Fruit fly (Drosophila melanogaster) whole organism, prepupa: ENCODE results near the gene hry.
A peak's percentile ranks its signal among the peaks of the same experiment; 100 is the strongest.

Experiments
- CG10631 ChIP-seq: fragments of 200-800 bp; sonication (Bioruptor generic); optimal IDR thresholded peaks from 2 replicates; lab custom pipeline; 2016; ENCODE audit warnings: missing biosample characterization, missing genetic modification characterization
- CG10669 ChIP-seq: fragments of 200-800 bp; sonication (Bioruptor generic); optimal IDR thresholded peaks from 3 replicates; lab custom pipeline; 2018; ENCODE audit warnings: missing biosample characterization, mild to moderate bottlenecking, missing genetic modification characterization, moderate library complexity
- CG11762 ChIP-seq: fragments of 200-800 bp; sonication (Bioruptor generic); optimal IDR thresholded peaks from 3 replicates; lab custom pipeline; 2016; ENCODE audit warnings: missing biosample characterization, missing genetic modification characterization; ENCODE audit not compliant: insufficient read depth
- CG11902 ChIP-seq: fragments of 200-800 bp; sonication (Bioruptor generic); optimal IDR thresholded peaks from 3 replicates; lab custom pipeline; 2016; ENCODE audit warnings: missing biosample characterization, missing genetic modification characterization
- CG15336 ChIP-seq: fragments of 200-800 bp; sonication (Bioruptor generic); IDR thresholded peaks from 2 replicates; pipeline ENCODE4 v1.3.6; 2022; ENCODE audit warnings: missing biosample characterization, missing genetic modification characterization
- CG1621 ChIP-seq: fragments of 200-800 bp; sonication (Bioruptor generic); optimal IDR thresholded peaks from 3 replicates; lab custom pipeline; 2018; ENCODE audit warnings: missing biosample characterization, mild to moderate bottlenecking, missing genetic modification characterization
- CG3032 ChIP-seq: fragments of 200-800 bp; optimal IDR thresholded peaks from 2 replicates; lab custom pipeline; 2019; ENCODE audit warnings: missing biosample characterization, mild to moderate bottlenecking, missing genetic modification characterization, moderate library complexity
- CG32006 ChIP-seq: fragments of 200-800 bp; sonication (Bioruptor generic); optimal IDR thresholded peaks from 3 replicates; lab custom pipeline; 2017; ENCODE audit warnings: missing biosample characterization, mild to moderate bottlenecking, missing genetic modification characterization
- CG34406 ChIP-seq: fragments of 200-800 bp; sonication (Bioruptor generic); optimal IDR thresholded peaks from 3 replicates; lab custom pipeline; 2016; ENCODE audit warnings: missing biosample characterization, missing genetic modification characterization
- CG4318 ChIP-seq: fragments of 200-800 bp; sonication (Bioruptor generic); optimal IDR thresholded peaks from 3 replicates; lab custom pipeline; 2017; ENCODE audit warnings: missing biosample characterization, mild to moderate bottlenecking, missing genetic modification characterization
- CG6276 ChIP-seq: fragments of 200-800 bp; sonication (Bioruptor generic); optimal IDR thresholded peaks from 2 replicates; lab custom pipeline; 2017; ENCODE audit warnings: missing biosample characterization, mild to moderate bottlenecking, missing genetic modification characterization
- CG6792 ChIP-seq: fragments of 200-800 bp; sonication (Bioruptor generic); optimal IDR thresholded peaks from 3 replicates; lab custom pipeline; 2016; ENCODE audit warnings: missing biosample characterization, missing genetic modification characterization
- CG6808 ChIP-seq: fragments of 200-800 bp; sonication (Bioruptor generic); optimal IDR thresholded peaks from 3 replicates; lab custom pipeline; 2017; ENCODE audit warnings: missing biosample characterization, missing genetic modification characterization, mild to moderate bottlenecking, moderate library complexity, missing genetic modification reagents
- CG6854 ChIP-seq: fragments of 200-800 bp; sonication (Bioruptor generic); optimal IDR thresholded peaks from 2 replicates; lab custom pipeline; 2017; ENCODE audit warnings: missing biosample characterization, mild to moderate bottlenecking, missing genetic modification characterization
- CG8319 ChIP-seq: fragments of 200-800 bp; sonication (Bioruptor generic); optimal IDR thresholded peaks from 3 replicates; lab custom pipeline; 2016; ENCODE audit warnings: missing biosample characterization, missing genetic modification characterization
- CG8632 ChIP-seq: fragments of 200-800 bp; sonication (Bioruptor generic); optimal IDR thresholded peaks from 3 replicates; lab custom pipeline; 2016; ENCODE audit warnings: missing biosample characterization, missing genetic modification characterization
- CG9139 ChIP-seq: fragments of 200-800 bp; sonication (Bioruptor generic); optimal IDR thresholded peaks from 3 replicates; lab custom pipeline; 2017; ENCODE audit warnings: missing biosample characterization, mild to moderate bottlenecking, missing genetic modification characterization
- Eip78C ChIP-seq: fragments of 200-800 bp; sonication (Bioruptor generic); peaks from one replicate; lab custom pipeline; 2016; ENCODE audit warnings: missing biosample characterization, missing genetic modification characterization
- Eip93F ChIP-seq: fragments of 200-800 bp; sonication (Bioruptor generic); optimal IDR thresholded peaks from 2 replicates; lab custom pipeline; 2016; ENCODE audit warnings: missing biosample characterization, mild to moderate bottlenecking, missing genetic modification characterization
- Ets21C ChIP-seq: fragments of 200-800 bp; sonication (Bioruptor generic); optimal IDR thresholded peaks from 3 replicates; lab custom pipeline; 2016; ENCODE audit warnings: missing biosample characterization, missing genetic modification characterization
- Ets96B ChIP-seq: fragments of 200-800 bp; optimal IDR thresholded peaks from 2 replicates; lab custom pipeline; 2019; ENCODE audit warnings: missing biosample characterization, mild to moderate bottlenecking, missing genetic modification characterization, moderate library complexity
- Gug ChIP-seq: fragments of 200-800 bp; sonication (Bioruptor generic); IDR thresholded peaks from 2 replicates; pipeline ENCODE4 v1.3.6; 2022; ENCODE audit warnings: missing biosample characterization, missing genetic modification characterization
- Hr38 ChIP-seq: sonication (Bioruptor generic); optimal IDR thresholded peaks from 2 replicates; lab custom pipeline; 2016; ENCODE audit warnings: missing biosample characterization, missing genetic modification characterization
- Hr39 ChIP-seq: fragments of 200-800 bp; sonication (Bioruptor generic); optimal IDR thresholded peaks from 2 replicates; lab custom pipeline; 2016; ENCODE audit warnings: missing biosample characterization, missing genetic modification characterization
- Hr4 ChIP-seq: fragments of 200-800 bp; sonication (Bioruptor generic); optimal IDR thresholded peaks from 3 replicates; lab custom pipeline; 2016; ENCODE audit warnings: missing biosample characterization, missing genetic modification characterization
- Lpt ChIP-seq: fragments of 200-800 bp; sonication (Bioruptor generic); optimal IDR thresholded peaks from 3 replicates; lab custom pipeline; 2016; ENCODE audit warnings: missing biosample characterization, missing genetic modification characterization
- Met ChIP-seq: fragments of 200-800 bp; sonication (Bioruptor generic); optimal IDR thresholded peaks from 3 replicates; lab custom pipeline; 2016; ENCODE audit warnings: missing biosample characterization, missing genetic modification characterization
- OdsH ChIP-seq: fragments of 200-800 bp; sonication (Bioruptor generic); optimal IDR thresholded peaks from 3 replicates; lab custom pipeline; 2016; ENCODE audit warnings: missing biosample characterization, missing genetic modification characterization
- Sox102F ChIP-seq: fragments of 200-800 bp; sonication (Bioruptor generic); optimal IDR thresholded peaks from 2 replicates; lab custom pipeline; 2016; ENCODE audit warnings: missing biosample characterization, mild to moderate bottlenecking, missing genetic modification characterization
- Sox15 ChIP-seq: fragments of 200-800 bp; sonication (Bioruptor generic); optimal IDR thresholded peaks from 3 replicates; lab custom pipeline; 2016; ENCODE audit warnings: missing biosample characterization, missing genetic modification characterization
- achi ChIP-seq: fragments of 200-800 bp; sonication (Bioruptor generic); optimal IDR thresholded peaks from 3 replicates; lab custom pipeline; 2016; ENCODE audit warnings: missing biosample characterization, missing genetic modification characterization
- acj6 ChIP-seq: fragments of 200-800 bp; sonication (Bioruptor generic); optimal IDR thresholded peaks from 3 replicates; lab custom pipeline; 2016; ENCODE audit warnings: missing biosample characterization, missing genetic modification characterization
- cyc ChIP-seq: fragments of 200-800 bp; sonication (Bioruptor generic); optimal IDR thresholded peaks from 3 replicates; lab custom pipeline; 2016; ENCODE audit warnings: missing biosample characterization, missing genetic modification characterization
- dac ChIP-seq: fragments of 200-800 bp; sonication (Bioruptor generic); optimal IDR thresholded peaks from 2 replicates; lab custom pipeline; 2017; ENCODE audit warnings: missing biosample characterization, mild to moderate bottlenecking, missing genetic modification characterization
- dsx ChIP-seq: fragments of 200-800 bp; optimal IDR thresholded peaks from 3 replicates; lab custom pipeline; 2019; ENCODE audit warnings: missing biosample characterization, mild to moderate bottlenecking, missing genetic modification characterization, moderate library complexity; ENCODE audit not compliant: poor library complexity, severe bottlenecking
- eg ChIP-seq: fragments of 200-800 bp; sonication (Bioruptor generic); IDR thresholded peaks from 3 replicates; pipeline ENCODE4 v1.3.6; 2022; ENCODE audit warnings: missing biosample characterization, missing genetic modification characterization
- fd59A ChIP-seq: fragments of 200-800 bp; sonication (Bioruptor generic); optimal IDR thresholded peaks from 2 replicates; lab custom pipeline; 2017; ENCODE audit warnings: missing biosample characterization, mild to moderate bottlenecking, missing genetic modification characterization, missing genetic modification reagents
- fd85E ChIP-seq: fragments of 200-800 bp; sonication (Bioruptor generic); optimal IDR thresholded peaks from 3 replicates; lab custom pipeline; 2016; ENCODE audit warnings: missing biosample characterization, missing genetic modification characterization
- fkh ChIP-seq: fragments of 200-800 bp; sonication (Bioruptor generic); optimal IDR thresholded peaks from 3 replicates; lab custom pipeline; 2017; ENCODE audit warnings: missing biosample characterization, mild to moderate bottlenecking, missing genetic modification characterization, moderate library complexity
- lz ChIP-seq: fragments of 200-800 bp; sonication (Bioruptor generic); optimal IDR thresholded peaks from 3 replicates; lab custom pipeline; 2016; ENCODE audit warnings: missing biosample characterization, missing genetic modification characterization
- net ChIP-seq: fragments of 200-800 bp; sonication (Bioruptor generic); optimal IDR thresholded peaks from 3 replicates; lab custom pipeline; 2016; ENCODE audit warnings: missing biosample characterization, missing genetic modification characterization
- salr ChIP-seq, 2 experiments: fragments of 200-800 bp; sonication (Bioruptor generic); optimal IDR thresholded peaks; 3 replicates each; lab custom pipeline; 2016 to 2018; ENCODE audit warnings: missing biosample characterization in 2 of 2, missing genetic modification characterization in 2 of 2, mild to moderate bottlenecking in 1 of 2
- spab ChIP-seq: fragments of 200-800 bp; sonication (Bioruptor generic); optimal IDR thresholded peaks from 2 replicates; lab custom pipeline; 2017; ENCODE audit warnings: missing biosample characterization, mild to moderate bottlenecking, missing genetic modification characterization, missing genetic modification reagents
- ss ChIP-seq, 2 experiments: fragments of 200-800 bp; sonication (Bioruptor generic); optimal IDR thresholded peaks; 2 replicates in 1 of 2; 3 replicates in 1 of 2; lab custom pipeline; 2017 to 2018; ENCODE audit warnings: mild to moderate bottlenecking in 2 of 2, missing biosample characterization in 2 of 2, missing genetic modification characterization in 2 of 2, moderate library complexity in 1 of 2
- svp ChIP-seq: fragments of 200-800 bp; sonication (Bioruptor generic); peaks from one replicate; lab custom pipeline; 2016; ENCODE audit warnings: missing biosample characterization, missing genetic modification characterization
- topi ChIP-seq: fragments of 200-800 bp; sonication (Bioruptor generic); optimal IDR thresholded peaks from 3 replicates; lab custom pipeline; 2016; ENCODE audit warnings: missing biosample characterization, missing genetic modification characterization
- vri ChIP-seq: fragments of 200-800 bp; sonication (Bioruptor generic); optimal IDR thresholded peaks from 3 replicates; lab custom pipeline; 2016; ENCODE audit warnings: missing biosample characterization, mild to moderate bottlenecking, missing genetic modification characterization

Gene hry

DNA sequence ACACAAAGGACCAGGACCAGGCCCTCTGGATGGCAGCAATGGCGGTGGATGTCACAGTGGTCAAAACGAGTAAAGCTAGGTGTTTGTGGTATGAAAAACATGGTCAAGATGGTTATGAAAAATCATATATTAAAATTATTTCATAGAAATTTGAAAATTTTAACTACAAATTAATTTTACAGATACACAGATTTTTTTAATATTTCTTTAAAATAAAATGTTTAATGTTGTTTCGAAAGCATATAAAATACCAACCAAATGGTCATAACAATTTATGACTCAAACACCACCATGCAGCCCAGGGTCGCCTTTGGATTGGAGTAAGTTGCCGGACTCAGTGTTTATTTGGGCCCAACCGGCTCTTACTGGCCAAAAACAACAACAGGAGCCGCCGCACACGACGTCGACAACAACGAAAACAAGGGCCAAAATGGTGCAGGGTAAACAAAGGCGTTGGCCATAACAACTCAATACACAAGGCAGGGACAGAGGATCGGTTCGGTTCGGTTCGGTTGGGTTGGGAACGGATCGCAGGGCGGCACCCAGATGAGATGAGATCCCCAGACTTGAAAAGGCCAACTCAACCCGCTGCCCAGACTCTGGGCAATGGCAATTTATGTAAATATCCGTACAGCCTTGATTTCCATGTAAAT, 26.3 kb downstream of the hry start (continued):
- TF ChIP-seq net (GFP tag; lab: Kevin White, UChicago) (peak; percentile 14), CG10669 (GFP tag; lab: Kevin White, UChicago) (peak; percentile 77), Lpt (GFP tag; lab: Kevin White, UChicago) (no peak), dac (GFP tag; lab: Kevin White, UChicago) (no peak), Ets96B (peak; percentile 89), dsx (GFP tag; lab: Kevin White, UChicago) (peak; percentile 77), CG8632 (GFP tag; lab: Kevin White, UChicago) (peak; percentile 85), Hr4 (no peak), CG6792 (peak; percentile 80), Hr39 (GFP tag; lab: Kevin White, UChicago) (no peak), CG32006 (GFP tag; lab: Kevin White, UChicago) (no peak), Eip78C (peak; percentile 94), spab (GFP tag; lab: Kevin White, UChicago) (peak; percentile 67), achi (GFP tag; lab: Kevin White, UChicago) (peak; percentile 72), CG6808 (GFP tag; lab: Kevin White, UChicago) (peak; percentile 78), CG9139 (GFP tag; lab: Kevin White, UChicago) (peak; percentile 68), CG15336 (no peak), Gug (GFP tag; lab: Robert Waterston, UW) (no peak), cyc (peak; percentile 12), Sox15 (GFP tag; lab: Kevin White, UChicago) (peak; percentile 33)
- TF ChIP-seq, all 60 proteins: peak for 41

DNA sequence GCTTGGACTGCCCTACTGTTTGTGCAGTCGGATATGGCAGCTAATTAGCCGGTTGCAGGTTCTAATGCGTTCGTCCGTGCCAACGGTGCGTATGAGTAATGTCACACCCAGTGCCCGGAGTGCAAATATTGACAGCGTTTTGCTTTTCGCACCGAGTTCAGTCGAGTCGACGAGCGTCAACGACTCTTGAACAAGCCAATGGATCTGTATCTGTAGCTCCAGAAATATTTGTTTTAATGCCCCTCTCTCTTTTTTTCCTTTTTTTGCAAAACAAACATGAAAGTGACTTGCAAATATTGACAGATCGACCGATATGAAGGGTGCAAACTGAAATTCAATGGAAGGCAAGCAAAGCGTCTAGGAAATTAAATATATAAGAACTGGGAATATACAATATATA, 26.9 kb downstream of the hry start:
- TF ChIP-seq Met (GFP tag; lab: Kevin White, UChicago), result peak; percentile 56
- TF ChIP-seq Hr4, result no peak
- TF ChIP-seq dac (GFP tag; lab: Kevin White, UChicago), result no peak
- TF ChIP-seq Gug (GFP tag; lab: Robert Waterston, UW), result no peak
- peak; percentile 73 for TF ChIP-seq CG6854 (GFP tag; lab: Kevin White, UChicago)
- peak; percentile 9 for TF ChIP-seq Lpt (GFP tag; lab: Kevin White, UChicago)
- TF ChIP-seq ss (GFP tag; optimal IDR thresholded peaks at IDR 0.05; lab: Kevin White, UChicago), result peak; percentile 40 to 79
- peak; percentile 64 for TF ChIP-seq Sox102F (GFP tag; lab: Kevin White, UChicago)
- TF ChIP-seq fd59A (GFP tag; lab: Kevin White, UChicago), result peak; percentile 58
- no peak for TF ChIP-seq CG15336
- peak; percentile 78 for TF ChIP-seq CG8632 (GFP tag; lab: Kevin White, UChicago)
- peak; percentile 50 for TF ChIP-seq fkh (GFP tag; lab: Kevin White, UChicago)
- TF ChIP-seq CG34406 (GFP tag; lab: Kevin White, UChicago), result peak; percentile 73
- peak; percentile 74 for TF ChIP-seq svp
- TF ChIP-seq CG3032 (tag; lab: Kevin White, UChicago), result peak; percentile 46
- peak; percentile 19 to 40 for TF ChIP-seq salr (GFP tag; optimal IDR thresholded peaks at IDR 0.05; lab: Kevin White, UChicago)
- peak; percentile 54 for TF ChIP-seq Ets96B
- TF ChIP-seq CG9139 (GFP tag; lab: Kevin White, UChicago), result peak; percentile 75
- peak; percentile 66 for TF ChIP-seq CG6792
- TF ChIP-seq CG8319 (GFP tag; lab: Kevin White, UChicago), result peak; percentile 36
- peak; percentile 37 for TF ChIP-seq CG6276 (GFP tag; lab: Kevin White, UChicago)
- TF ChIP-seq CG11902 (GFP tag; lab: Kevin White, UChicago), result no peak
- peak; percentile 26 for TF ChIP-seq CG11762 (GFP tag; lab: Kevin White, UChicago)
- TF ChIP-seq Ets21C (GFP tag; lab: Kevin White, UChicago), result peak; percentile 1
- no peak for TF ChIP-seq CG4318 (GFP tag; lab: Kevin White, UChicago)
- TF ChIP-seq Eip93F, result no peak
- TF ChIP-seq CG10631 (GFP tag; lab: Kevin White, UChicago), result peak; percentile 67
- peak; percentile 33 for TF ChIP-seq cyc
- TF ChIP-seq topi (GFP tag; lab: Kevin White, UChicago), result peak; percentile 53
- TF ChIP-seq vri (GFP tag; lab: Kevin White, UChicago), result peak; percentile 88
- peak; percentile 72 for TF ChIP-seq spab (GFP tag; lab: Kevin White, UChicago)
- TF ChIP-seq CG1621 (tag; lab: Kevin White, UChicago), result peak; percentile 59
- TF ChIP-seq CG32006 (GFP tag; lab: Kevin White, UChicago), result peak; percentile 28
- TF ChIP-seq acj6 (GFP tag; lab: Kevin White, UChicago), result peak; percentile 56
- no peak for TF ChIP-seq Hr38 (GFP tag; lab: Kevin White, UChicago)
- TF ChIP-seq eg, result peak; percentile 52; the same call in 1 of the 3 replicates
- peak; percentile 70 for TF ChIP-seq fd85E
- TF ChIP-seq Sox15 (GFP tag; lab: Kevin White, UChicago), result no peak
- peak; percentile 56 for TF ChIP-seq OdsH
- peak; percentile 51 for TF ChIP-seq lz (GFP tag; lab: Kevin White, UChicago)
